Worm (Caenorhabditis elegans): ENCODE results near the gene srg-69.

DNA sequence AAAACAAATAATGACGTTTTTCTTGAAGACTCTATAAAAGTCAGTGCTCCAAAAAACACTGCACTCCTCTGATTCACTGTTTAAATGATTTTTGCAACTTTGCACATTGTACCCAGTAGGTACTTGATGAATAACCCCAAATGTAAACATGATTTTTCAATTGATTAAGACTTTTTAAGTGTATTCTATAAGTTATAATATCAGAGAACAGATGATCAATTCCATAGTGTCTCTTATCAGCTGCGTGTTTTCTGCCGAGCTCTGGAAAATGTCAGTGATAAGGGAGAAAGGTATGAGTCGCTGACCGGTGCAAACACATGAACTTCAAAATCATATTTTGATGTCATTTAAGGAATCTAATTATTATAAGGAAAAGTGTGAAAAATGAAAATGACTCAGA is 31.7 kb upstream of the srg-69 start:
- TF ChIP-seq flt-1 (GFP tag; IDR thresholded peaks at IDR 0.05) (no peak), hmg-4 (GFP tag; optimal IDR thresholded peaks at IDR 0.05) (no peak), scrt-1 (GFP tag; IDR thresholded peaks at IDR 0.05) (no peak), sea-1 (GFP tag; conservative IDR thresholded peaks at IDR 0.05) (no peak), ama-1 (optimal IDR thresholded peaks at IDR 0.05) (no peak), pes-1 (GFP tag; IDR thresholded peaks at IDR 0.05) (no peak), ceh-13 (GFP tag; optimal IDR thresholded peaks at IDR 0.05) (no peak), ceh-36 (tag; optimal IDR thresholded peaks at IDR 0.05) (no peak), tbx-11 (GFP tag; IDR thresholded peaks at IDR 0.05) (no peak), B0310.2 (tag; optimal IDR thresholded peaks at IDR 0.05) (no peak), hnd-1 (tag; optimal IDR thresholded peaks at IDR 0.05) (no peak), tra-4 (tag; optimal IDR thresholded peaks at IDR 0.05) (no peak), hmbx-1 (tag; optimal IDR thresholded peaks at IDR 0.05) (no peak), ets-7 (tag; optimal IDR thresholded peaks at IDR 0.05) (no peak)

Data from whole organism, early embryonic.